Fruit fly (Drosophila melanogaster) whole organism, adult: ENCODE measurements around the gene TH1.

Experiments used
- CG11617 ChIP-seq: fragments of 200-800 bp; sonication (Bioruptor generic); optimal IDR thresholded peaks from 2 replicates; lab custom pipeline; 2017; ENCODE audit warnings: mild to moderate bottlenecking, missing biosample characterization, missing genetic modification reagents, missing genetic modification characterization
- CG12768 ChIP-seq: fragments of 200-800 bp; sonication (Bioruptor generic); optimal IDR thresholded peaks from 2 replicates; lab custom pipeline; 2017; ENCODE audit warnings: missing biosample characterization, missing genetic modification characterization, mild to moderate bottlenecking, moderate library complexity, missing genetic modification reagents
- CG14711 ChIP-seq: fragments of 200-800 bp; sonication (Bioruptor generic); optimal IDR thresholded peaks from 2 replicates; lab custom pipeline; 2018; ENCODE audit warnings: missing biosample characterization, mild to moderate bottlenecking, missing genetic modification characterization, moderate library complexity
- CG1620 ChIP-seq: fragments of 200-800 bp; sonication (Bioruptor generic); optimal IDR thresholded peaks from 2 replicates; lab custom pipeline; 2016; ENCODE audit warnings: missing biosample characterization, missing genetic modification characterization
- CG7045 ChIP-seq: fragments of 200-800 bp; sonication (Bioruptor generic); optimal IDR thresholded peaks from 2 replicates; lab custom pipeline; 2017; ENCODE audit warnings: missing biosample characterization, mild to moderate bottlenecking, missing genetic modification characterization
- Clk ChIP-seq: fragments of 200-800 bp; sonication (Bioruptor generic); optimal IDR thresholded peaks from 2 replicates; lab custom pipeline; 2017; ENCODE audit warnings: missing biosample characterization, missing genetic modification characterization
- Hr96 ChIP-seq: fragments of 200-800 bp; sonication (Bioruptor generic); optimal IDR thresholded peaks from 2 replicates; lab custom pipeline; 2016; ENCODE audit warnings: missing biosample characterization, missing genetic modification characterization
- kay ChIP-seq: fragments of 200-800 bp; sonication (Bioruptor generic); peaks from one replicate; lab custom pipeline; 2016; ENCODE audit warnings: missing biosample characterization, missing genetic modification characterization, borderline replicate concordance
- ovo ChIP-seq: fragments of 200-800 bp; sonication (Bioruptor generic); optimal IDR thresholded peaks from 2 replicates; lab custom pipeline; 2016; ENCODE audit warnings: missing biosample characterization, missing genetic modification characterization
- toe ChIP-seq: fragments of 200-800 bp; sonication (Bioruptor generic); optimal IDR thresholded peaks from 2 replicates; lab custom pipeline; 2016; ENCODE audit warnings: missing biosample characterization, missing genetic modification characterization

DNA sequence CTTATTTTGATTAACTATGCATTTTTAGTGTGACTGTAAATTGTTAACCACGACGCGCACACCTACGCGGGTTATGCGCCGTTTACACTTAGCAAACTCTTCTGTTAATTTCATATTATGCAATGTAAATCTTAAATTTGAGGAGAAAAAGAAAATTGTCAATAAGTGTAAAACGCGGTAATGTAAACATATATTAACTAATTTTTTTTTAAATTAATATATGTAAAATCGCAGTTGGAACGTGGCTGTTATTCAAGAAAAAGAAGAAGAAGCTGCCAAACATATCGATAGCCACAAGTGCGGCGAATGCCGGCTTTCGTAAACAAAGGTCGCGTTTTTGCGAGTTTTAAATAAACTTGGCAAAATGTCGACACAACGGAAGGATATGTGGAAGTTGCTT is at the start of gene TH1, which contains the start of gene mei-41:
- TF ChIP-seq kay (GFP tag; lab: Kevin White, UChicago) (no peak), ovo (GFP tag; lab: Kevin White, UChicago) (peak; percentile 62), CG12768 (GFP tag; lab: Kevin White, UChicago) (peak; percentile 59), toe (GFP tag; lab: Kevin White, UChicago) (no peak), CG11617 (GFP tag; lab: Kevin White, UChicago) (peak; percentile 81), CG14711 (tag; lab: Kevin White, UChicago) (peak; percentile 85), Hr96 (GFP tag; lab: Kevin White, UChicago) (no peak), Clk (GFP tag; lab: Kevin White, UChicago) (peak; percentile 64), CG7045 (GFP tag; lab: Kevin White, UChicago) (peak; percentile 65), CG1620 (GFP tag; lab: Kevin White, UChicago) (peak; percentile 67)
